Fruit fly (Drosophila melanogaster): ENCODE measurements around the gene CG11786.
A peak's percentile ranks its signal among the peaks of the same experiment; 100 is the strongest.

The CG11786 gene

DNA sequence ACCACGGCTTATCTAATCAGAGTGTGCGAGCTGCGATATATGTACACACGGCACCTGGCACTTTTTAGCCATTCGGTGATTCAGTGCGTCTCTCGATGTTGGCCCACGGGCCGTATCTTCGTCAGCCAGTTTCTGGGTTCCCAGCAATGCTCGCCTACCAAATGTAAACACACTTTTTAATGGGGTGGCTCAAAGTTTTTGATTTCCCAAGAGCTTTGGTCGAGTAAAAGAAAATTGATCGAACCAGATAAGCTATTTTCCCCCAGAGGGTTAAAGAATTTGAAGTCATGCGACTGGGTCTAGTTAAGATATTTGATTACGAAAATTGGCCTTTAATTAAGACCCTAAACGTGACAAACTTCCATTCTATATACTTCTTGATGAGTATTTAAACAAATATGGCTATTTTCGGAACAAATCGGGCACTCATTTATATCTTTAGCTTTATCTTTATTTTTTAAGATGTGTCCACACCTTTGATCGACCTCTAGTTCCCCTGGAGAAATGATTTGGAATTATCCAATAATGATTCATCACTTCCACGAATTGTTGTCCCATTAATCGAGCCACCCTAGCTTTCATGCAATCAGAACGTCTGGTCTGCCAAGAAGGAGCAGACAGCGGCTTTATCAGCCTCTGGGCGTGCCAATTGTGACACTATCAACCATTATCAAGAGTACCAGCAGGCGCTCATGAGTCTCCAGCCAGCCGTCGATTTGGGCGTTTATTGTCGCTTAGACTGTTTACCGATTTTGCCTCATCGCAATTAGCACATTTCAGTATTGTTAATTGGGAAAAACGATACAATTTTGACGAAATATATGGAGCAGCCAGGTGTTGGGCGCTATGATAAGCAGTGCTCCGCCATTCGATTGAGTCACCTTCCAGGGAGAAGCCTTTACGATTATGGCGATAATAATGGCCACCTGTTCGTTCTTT lies 18.6 kb upstream of the CG11786 start (continued):
- TF ChIP-seq CG12236 (GFP tag; optimal IDR thresholded peaks at IDR 0.05) (no peak), CG6683 (GFP tag; optimal IDR thresholded peaks at IDR 0.05) (no peak), Hr51 (GFP tag; optimal IDR thresholded peaks at IDR 0.05) (no peak), CG13775 (GFP tag; optimal IDR thresholded peaks at IDR 0.05) (peak; percentile 33), jumu (GFP tag; optimal IDR thresholded peaks at IDR 0.05) (no peak), pb (GFP tag; optimal IDR thresholded peaks at IDR 0.05) (peak; percentile 60), CG13624 (GFP tag; optimal IDR thresholded peaks at IDR 0.05) (peak; percentile 20), CG17612 (GFP tag; IDR thresholded peaks at IDR 0.05) (no peak), CG12299 (tag; optimal IDR thresholded peaks at IDR 0.05) (peak; percentile 17), Sin3A (optimal IDR thresholded peaks at IDR 0.05) (no peak), CG4707 (GFP tag; optimal IDR thresholded peaks at IDR 0.05) (no peak), phol (tag; optimal IDR thresholded peaks at IDR 0.05) (peak; percentile 23), CG8478 (optimal IDR thresholded peaks at IDR 0.05) (no peak), gt (GFP tag; IDR thresholded peaks at IDR 0.05) (no peak), prd (optimal IDR thresholded peaks at IDR 0.05) (no peak), prd (GFP tag; IDR thresholded peaks at IDR 0.05) (no peak), btn (GFP tag; optimal IDR thresholded peaks at IDR 0.05) (no peak), CG9727 (GFP tag; optimal IDR thresholded peaks at IDR 0.05) (no peak), CG3065 (GFP tag; optimal IDR thresholded peaks at IDR 0.05) (no peak), Opbp (GFP tag; IDR thresholded peaks at IDR 0.05; ENCODE audit: partially characterized antibody) (no peak), CHES-1-like (GFP tag; optimal IDR thresholded peaks at IDR 0.05) (no peak), fd102C (GFP tag; optimal IDR thresholded peaks at IDR 0.05) (no peak), CG4730 (GFP tag; IDR thresholded peaks at IDR 0.05) (no peak), bigmax (GFP tag; optimal IDR thresholded peaks at IDR 0.05) (no peak), nmo (GFP tag; optimal IDR thresholded peaks at IDR 0.05) (no peak), Stat92E (GFP tag; optimal IDR thresholded peaks at IDR 0.05) (no peak), Med (GFP tag) (peak; percentile 70), Max (GFP tag; optimal IDR thresholded peaks at IDR 0.05) (no peak), mam (GFP tag; optimal IDR thresholded peaks at IDR 0.05) (peak; percentile 65), Spps (tag; optimal IDR thresholded peaks at IDR 0.05) (no peak), Ssrp (tag; optimal IDR thresholded peaks at IDR 0.05) (no peak), p53 (GFP tag; optimal IDR thresholded peaks at IDR 0.05) (no peak), ase (GFP tag; IDR thresholded peaks at IDR 0.05) (no peak), CG6254 (GFP tag; optimal IDR thresholded peaks at IDR 0.05) (no peak), nerfin-1 (tag; optimal IDR thresholded peaks at IDR 0.05) (peak; percentile 11), CG18619 (GFP tag; optimal IDR thresholded peaks at IDR 0.05) (peak; percentile 64), CG12942 (GFP tag; optimal IDR thresholded peaks at IDR 0.05) (no peak), bbx (GFP tag; IDR thresholded peaks at IDR 0.05; ENCODE audit: partially characterized antibody) (no peak), CG3847 (GFP tag; IDR thresholded peaks at IDR 0.05) (no peak), corto (GFP tag; optimal IDR thresholded peaks at IDR 0.05) (peak; percentile 80), CG13894 (tag; optimal IDR thresholded peaks at IDR 0.05) (no peak), NFAT (GFP tag; IDR thresholded peaks at IDR 0.05) (peak; percentile 20; the same call in 1 of the 2 replicates), CG11695 (GFP tag; IDR thresholded peaks at IDR 0.05) (no peak), grn (GFP tag; optimal IDR thresholded peaks at IDR 0.05) (peak; percentile 63), CG8388 (GFP tag; optimal IDR thresholded peaks at IDR 0.05) (no peak), CG7786 (GFP tag; optimal IDR thresholded peaks at IDR 0.05) (peak; percentile 36), B-H1 (GFP tag; IDR thresholded peaks at IDR 0.05) (no peak), Bdp1 (GFP tag; optimal IDR thresholded peaks at IDR 0.05) (no peak), Poxn (GFP tag; IDR thresholded peaks at IDR 0.05) (no peak), CG31441 (GFP tag; IDR thresholded peaks at IDR 0.05) (no peak)

All from whole organism, embryonic.